Worm (Caenorhabditis elegans) whole organism, mixed stage, embryonic: ENCODE measurements around the gene nhr-134.

ENCODE experiments used
- M03D4.4 ChIP-seq: sonication (generic microtip); optimal IDR thresholded peaks from 2 replicates; lab custom pipeline; 2017; ENCODE audit warnings: mild to moderate bottlenecking, missing genetic modification characterization, missing compliant biosample characterization
- bed-3 ChIP-seq: fragments of 200-800 bp; sonication (Bioruptor generic); optimal IDR thresholded peaks from 3 replicates; lab custom pipeline; 2018; ENCODE audit warnings: mild to moderate bottlenecking, missing genetic modification characterization, moderate library complexity, missing compliant biosample characterization
- blmp-1 ChIP-seq: fragments of 150-350 bp; optimal IDR thresholded peaks from 2 replicates; lab custom pipeline; 2014; ENCODE audit warnings: missing biosample characterization, missing genetic modification characterization
- ceh-39 ChIP-seq: fragments of 150-350 bp; optimal IDR thresholded peaks from 2 replicates; lab custom pipeline; 2014; ENCODE audit warnings: missing biosample characterization, missing genetic modification characterization
- ceh-43 ChIP-seq: fragments of 200-800 bp; sonication (Bioruptor generic); optimal IDR thresholded peaks from 2 replicates; lab custom pipeline; 2018; ENCODE audit warnings: mild to moderate bottlenecking, missing genetic modification characterization, moderate library complexity, missing compliant biosample characterization
- ceh-83 ChIP-seq: fragments of 200-800 bp; sonication (Bioruptor generic); optimal IDR thresholded peaks from 2 replicates; lab custom pipeline; 2018; ENCODE audit warnings: mild to moderate bottlenecking, missing genetic modification characterization, missing compliant biosample characterization
- ces-1 ChIP-seq: fragments of 150-350 bp; optimal IDR thresholded peaks from 2 replicates; lab custom pipeline; 2014; ENCODE audit warnings: missing biosample characterization, missing genetic modification reagents, missing genetic modification characterization
- cnd-1 ChIP-seq: fragments of 200-800 bp; sonication (Bioruptor generic); optimal IDR thresholded peaks from 2 replicates; lab custom pipeline; 2018; ENCODE audit warnings: mild to moderate bottlenecking, missing genetic modification characterization, missing compliant biosample characterization
- elt-3 ChIP-seq: fragments of 150-350 bp; optimal IDR thresholded peaks from 2 replicates; lab custom pipeline; 2014; ENCODE audit warnings: missing biosample characterization, missing genetic modification characterization
- flh-1 ChIP-seq: fragments of 200-800 bp; sonication (Bioruptor generic); optimal IDR thresholded peaks from 2 replicates; lab custom pipeline; 2018; ENCODE audit warnings: mild to moderate bottlenecking, missing genetic modification characterization, moderate library complexity, missing compliant biosample characterization
- ham-2 ChIP-seq: fragments of 200-800 bp; sonication (Bioruptor generic); optimal IDR thresholded peaks from 2 replicates; lab custom pipeline; 2018; ENCODE audit warnings: mild to moderate bottlenecking, missing genetic modification characterization, missing compliant biosample characterization
- hlh-1 ChIP-seq: fragments of 150-350 bp; optimal IDR thresholded peaks from 2 replicates; lab custom pipeline; 2014; ENCODE audit warnings: missing biosample characterization, missing genetic modification reagents, missing genetic modification characterization
- lin-13 ChIP-seq: fragments of 150-350 bp; optimal IDR thresholded peaks from 2 replicates; lab custom pipeline; 2014; ENCODE audit warnings: missing biosample characterization, missing genetic modification characterization
- lin-32 ChIP-seq: fragments of 200-800 bp; sonication (Bioruptor generic); optimal IDR thresholded peaks from 2 replicates; lab custom pipeline; 2018; ENCODE audit warnings: mild to moderate bottlenecking, missing genetic modification characterization, missing compliant biosample characterization
- lsy-2 ChIP-seq: fragments of 150-350 bp; optimal IDR thresholded peaks from 2 replicates; lab custom pipeline; 2014; ENCODE audit warnings: missing biosample characterization, missing genetic modification characterization
- mab-5 ChIP-seq: fragments of 150-350 bp; optimal IDR thresholded peaks from 2 replicates; lab custom pipeline; 2014; ENCODE audit warnings: missing biosample characterization, missing genetic modification characterization
- mep-1 ChIP-seq: fragments of 150-350 bp; optimal IDR thresholded peaks from 2 replicates; lab custom pipeline; 2017; ENCODE audit warnings: missing biosample characterization, missing genetic modification reagents, missing genetic modification characterization, inconsistent platforms
- mls-2 ChIP-seq: sonication (generic microtip); optimal IDR thresholded peaks from 2 replicates; lab custom pipeline; 2016; ENCODE audit warnings: mild to moderate bottlenecking, missing genetic modification characterization, moderate library complexity, missing compliant biosample characterization
- nhr-12 ChIP-seq: fragments of 150-350 bp; optimal IDR thresholded peaks from 2 replicates; lab custom pipeline; 2014; ENCODE audit warnings: missing biosample characterization, missing genetic modification characterization
- nhr-2 ChIP-seq: fragments of 150-350 bp; optimal IDR thresholded peaks from 2 replicates; lab custom pipeline; 2014; ENCODE audit warnings: missing biosample characterization, missing genetic modification characterization
- nhr-28 ChIP-seq: fragments of 150-350 bp; optimal IDR thresholded peaks from 2 replicates; lab custom pipeline; 2014; ENCODE audit warnings: missing biosample characterization, missing genetic modification characterization
- nhr-76 ChIP-seq: sonication (generic microtip); optimal IDR thresholded peaks from 2 replicates; lab custom pipeline; 2017; ENCODE audit warnings: missing biosample characterization, missing genetic modification characterization
- pha-4 ChIP-seq: fragments of 150-350 bp; optimal IDR thresholded peaks from 2 replicates; lab custom pipeline; 2018; ENCODE audit warnings: missing biosample characterization, missing genetic modification reagents, missing genetic modification characterization
- sem-2 ChIP-seq: fragments of 200-800 bp; sonication (Bioruptor generic); optimal IDR thresholded peaks from 2 replicates; lab custom pipeline; 2018; ENCODE audit warnings: mild to moderate bottlenecking, missing genetic modification characterization, missing compliant biosample characterization
- snpc-4 ChIP-seq: fragments of 150-350 bp; optimal IDR thresholded peaks from 2 replicates; lab custom pipeline; 2014; ENCODE audit warnings: missing biosample characterization, missing genetic modification characterization
- sptf-1 ChIP-seq: sonication (generic microtip); optimal IDR thresholded peaks from 2 replicates; lab custom pipeline; 2017; ENCODE audit warnings: mild to moderate bottlenecking, missing genetic modification characterization, moderate library complexity, missing compliant biosample characterization
- tbx-8 ChIP-seq: fragments of 200-800 bp; sonication (Bioruptor generic); optimal IDR thresholded peaks from 2 replicates; lab custom pipeline; 2018; ENCODE audit warnings: mild to moderate bottlenecking, missing genetic modification characterization, moderate library complexity, missing compliant biosample characterization
- unc-120 ChIP-seq: sonication (generic microtip); optimal IDR thresholded peaks from 2 replicates; lab custom pipeline; 2017; ENCODE audit warnings: missing genetic modification characterization, missing compliant biosample characterization; ENCODE audit not compliant: poor library complexity, severe bottlenecking
- unc-39 ChIP-seq: fragments of 150-350 bp; optimal IDR thresholded peaks from 2 replicates; lab custom pipeline; 2014; ENCODE audit warnings: missing biosample characterization, missing genetic modification characterization
- unc-62 ChIP-seq: fragments of 150-350 bp; optimal IDR thresholded peaks from 2 replicates; lab custom pipeline; 2014; ENCODE audit warnings: missing biosample characterization, missing genetic modification reagents, missing genetic modification characterization
- zip-8 ChIP-seq: fragments of 150-350 bp; optimal IDR thresholded peaks from 2 replicates; lab custom pipeline; 2014; ENCODE audit warnings: missing biosample characterization, missing genetic modification characterization
- ztf-11 ChIP-seq: fragments of 150-350 bp; optimal IDR thresholded peaks from 2 replicates; lab custom pipeline; 2014; ENCODE audit warnings: missing biosample characterization, missing genetic modification characterization

Gene nhr-134

DNA sequence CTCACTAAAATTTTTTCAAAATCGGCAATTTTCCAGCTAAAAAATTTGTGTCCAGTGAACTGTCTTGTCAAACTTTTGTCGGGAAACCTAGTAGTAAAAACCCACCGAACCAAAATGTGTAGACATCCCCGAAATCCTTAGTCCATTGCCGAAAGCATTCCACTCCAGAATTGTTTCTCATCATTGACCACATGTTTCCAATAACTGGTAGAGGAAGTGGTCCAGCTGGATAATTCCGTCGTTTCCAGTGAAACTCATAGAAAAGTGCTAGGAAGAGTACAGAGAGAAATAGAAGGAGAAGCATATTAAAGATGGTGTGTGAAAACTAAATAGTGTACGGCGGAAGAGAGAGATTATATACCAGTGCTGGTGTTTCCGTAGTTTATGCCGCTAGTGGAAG lies 26.9 kb upstream of the nhr-134 start, which contains the start of gene cyp-33C12:
TSS of gene cyp-33C12 (minus strand) at position 321 of the 400 bp plus-strand sequence.
- no peak for TF ChIP-seq cnd-1 (tag; lab: Kevin White, UChicago)
- TF ChIP-seq hlh-1 (tag; lab: Kevin White, UChicago): no peak
- no peak for TF ChIP-seq sem-2
- TF ChIP-seq zip-8 (tag; lab: Kevin White, UChicago): no peak
- no peak for TF ChIP-seq sptf-1 (tag; lab: Kevin White, UChicago)
- TF ChIP-seq ztf-11 (tag; lab: Kevin White, UChicago): no peak
- no peak for TF ChIP-seq mab-5 (tag; lab: Kevin White, UChicago)
- no peak for TF ChIP-seq blmp-1 (tag; lab: Kevin White, UChicago)
- TF ChIP-seq nhr-2: no peak
- no peak for TF ChIP-seq ceh-39 (tag; lab: Kevin White, UChicago)
- TF ChIP-seq M03D4.4 (tag; lab: Kevin White, UChicago): no peak

- no peak for TF ChIP-seq nhr-28 (tag; lab: Kevin White, UChicago)
- no peak for TF ChIP-seq mab-5 (tag; lab: Kevin White, UChicago)
- no peak for TF ChIP-seq flh-1 (GFP tag; lab: Kevin White, UChicago)
- no peak for TF ChIP-seq ceh-39 (tag; lab: Kevin White, UChicago)
Measured at ce11 chrV:2206181-2206580, 24.8 kb upstream of the nhr-134 start, which contains the start of gene srt-40. Gene srt-40 (minus strand): TSS chrV:2206281.

ce11 chrV:2206801-2207200 lies 24.2 kb upstream of the nhr-134 start, which contains the start of gene svh-11:
Gene svh-11 (plus strand): TSS chrV:2207101.
- TF ChIP-seq hlh-1 (tag; lab: Kevin White, UChicago) (no peak), zip-8 (tag; lab: Kevin White, UChicago) (no peak), ham-2 (GFP tag; lab: Kevin White, UChicago) (no peak), ceh-43 (GFP tag; lab: Kevin White, UChicago) (no peak), nhr-2 (no peak), unc-120 (tag; lab: Kevin White, UChicago) (no peak), lsy-2 (no peak), blmp-1 (tag; lab: Kevin White, UChicago) (no peak), lin-13 (no peak), flh-1 (GFP tag; lab: Kevin White, UChicago) (no peak), mep-1 (tag; lab: Kevin White, UChicago) (no peak), ztf-11 (tag; lab: Kevin White, UChicago) (no peak), lin-32 (GFP tag; lab: Kevin White, UChicago) (no peak)

- TF ChIP-seq ces-1 (GFP tag; lab: Kevin White, UChicago): no peak
- TF ChIP-seq bed-3 (GFP tag; lab: Kevin White, UChicago): no peak
- TF ChIP-seq nhr-12 (tag; lab: Kevin White, UChicago): no peak
- no peak for TF ChIP-seq nhr-76 (tag; lab: Kevin White, UChicago)
- no peak for TF ChIP-seq unc-39 (tag; lab: Kevin White, UChicago)
- TF ChIP-seq blmp-1 (tag; lab: Kevin White, UChicago): no peak
- no peak for TF ChIP-seq cnd-1 (tag; lab: Kevin White, UChicago)
- TF ChIP-seq lin-13: no peak
- TF ChIP-seq zip-8 (tag; lab: Kevin White, UChicago): no peak
- no peak for TF ChIP-seq snpc-4 (tag; lab: Kevin White, UChicago)
- TF ChIP-seq flh-1 (GFP tag; lab: Kevin White, UChicago): no peak
Measured at ce11 chrV:2207527-2207926, 23.5 kb upstream of the nhr-134 start.

ce11 chrV:2211936-2212335 lies 19.1 kb upstream of the nhr-134 start, which contains the start of gene nhr-133:
Gene nhr-133 (minus strand): TSS chrV:2212118.
- TF ChIP-seq cnd-1 (tag; lab: Kevin White, UChicago) (no peak), nhr-2 (no peak), unc-62 (GFP tag; lab: Kevin White, UChicago) (no peak), lsy-2 (no peak), mab-5 (tag; lab: Kevin White, UChicago) (no peak), elt-3 (tag; lab: Kevin White, UChicago) (no peak), mls-2 (no peak), M03D4.4 (tag; lab: Kevin White, UChicago) (no peak), ceh-43 (GFP tag; lab: Kevin White, UChicago) (no peak), ceh-39 (tag; lab: Kevin White, UChicago) (no peak), zip-8 (tag; lab: Kevin White, UChicago) (no peak), nhr-76 (tag; lab: Kevin White, UChicago) (no peak), pha-4 (tag; lab: Kevin White, UChicago) (no peak), lin-32 (GFP tag; lab: Kevin White, UChicago) (no peak), lin-13 (no peak), nhr-12 (tag; lab: Kevin White, UChicago) (no peak), tbx-8 (GFP tag; lab: Kevin White, UChicago) (no peak), sem-2 (no peak), ceh-83 (no peak)
